5 fruit fly cellular contexts compared by ENCODE assay signal in genomic region chr3R:10875515-10876434, dm6.
TF ChIP-seq lines count a peak whose summit lies in the region.

TSS of gene Sodh2 (plus strand) at chr3R:10876384.

- TF ChIP-seq CTCF in whole organism, embryonic (GFP tag; optimal IDR thresholded peaks at IDR 0.05; lab: Kevin White, UChicago), result peak; percentile 27

TF ChIP-seq in whole organism, adult, 20 proteins besides CTCF, POLR2A, EP300 and RAD21 (continues in another document):
- TF ChIP-seq kay (GFP tag; lab: Kevin White, UChicago; ENCODE audit: borderline replicate concordance), result peak; percentile 95
- peak; percentile 25 for TF ChIP-seq Clk (GFP tag; optimal IDR thresholded peaks at IDR 0.05; lab: Kevin White, UChicago)
- TF ChIP-seq bab1 (GFP tag; optimal IDR thresholded peaks at IDR 0.05; lab: Kevin White, UChicago), result peak; percentile 55
- TF ChIP-seq CG11617 (GFP tag; optimal IDR thresholded peaks at IDR 0.05; lab: Kevin White, UChicago), result peak; percentile 78
- TF ChIP-seq CG1620 (GFP tag; optimal IDR thresholded peaks at IDR 0.05; lab: Kevin White, UChicago), result no peak
- peak; percentile 86 for TF ChIP-seq CG7045 (GFP tag; optimal IDR thresholded peaks at IDR 0.05; lab: Kevin White, UChicago)
- peak; percentile 37 for TF ChIP-seq tj (GFP tag; optimal IDR thresholded peaks at IDR 0.05; lab: Kevin White, UChicago)
- peak; percentile 91 for TF ChIP-seq CG14711 (tag; optimal IDR thresholded peaks at IDR 0.05; lab: Kevin White, UChicago)
- TF ChIP-seq CG12768 (GFP tag; optimal IDR thresholded peaks at IDR 0.05; lab: Kevin White, UChicago), result peak; percentile 89
- TF ChIP-seq Mnt (GFP tag; optimal IDR thresholded peaks at IDR 0.05; lab: Kevin White, UChicago), result peak; percentile 61
- no peak for TF ChIP-seq CG5204 (GFP tag; optimal IDR thresholded peaks at IDR 0.05; lab: Kevin White, UChicago)
- peak; percentile 33 for TF ChIP-seq Hr96 (GFP tag; optimal IDR thresholded peaks at IDR 0.05; lab: Kevin White, UChicago)
- peak; percentile 69 for TF ChIP-seq Crg-1 (GFP tag; optimal IDR thresholded peaks at IDR 0.05; lab: Kevin White, UChicago)
- no peak for TF ChIP-seq cnc (optimal IDR thresholded peaks at IDR 0.05; lab: Kevin White, UChicago)
- peak; percentile 92 for TF ChIP-seq CG7101 (tag; optimal IDR thresholded peaks at IDR 0.05; lab: Kevin White, UChicago)
- TF ChIP-seq CG33017 (tag; optimal IDR thresholded peaks at IDR 0.05; lab: Kevin White, UChicago), result peak; percentile 96
- peak; percentile 82 for TF ChIP-seq ovo (GFP tag; optimal IDR thresholded peaks at IDR 0.05; lab: Kevin White, UChicago)
- TF ChIP-seq cic (GFP tag; optimal IDR thresholded peaks at IDR 0.05; lab: Kevin White, UChicago), result peak; percentile 93

TF ChIP-seq in whole organism, embryonic, 481 proteins besides CTCF, POLR2A, EP300 and RAD21 (continues in another document):
- TF ChIP-seq CG10267 (tag; optimal IDR thresholded peaks at IDR 0.05; lab: Kevin White, UChicago) (peak; percentile 75), HmgZ (tag; optimal IDR thresholded peaks at IDR 0.05; lab: Kevin White, UChicago) (peak; percentile 69), otp (GFP tag; IDR thresholded peaks at IDR 0.05; lab: Robert Waterston, UW) (peak; percentile 37; the same call in 1 of the 3 replicates), Dref (GFP tag; IDR thresholded peaks at IDR 0.05; lab: Robert Waterston, UW) (no peak), Poxn (GFP tag; IDR thresholded peaks at IDR 0.05; lab: Robert Waterston, UW) (peak; percentile 72), gce (GFP tag; IDR thresholded peaks at IDR 0.05; lab: Robert Waterston, UW) (peak; percentile 42; the same call in 1 of the 3 replicates), pan (optimal IDR thresholded peaks at IDR 0.05; lab: Kevin White, UChicago) (no peak), pan (GFP tag; optimal IDR thresholded peaks at IDR 0.05 in 1 of 2, IDR thresholded peaks at IDR 0.05 in 1 of 2) (peak in 1 of 2 experiments; percentile 75), gfzf (GFP tag; optimal IDR thresholded peaks at IDR 0.05; lab: Kevin White, UChicago) (no peak), lbe (GFP tag; optimal IDR thresholded peaks at IDR 0.05; lab: Kevin White, UChicago) (peak; percentile 86), CG15269 (tag; optimal IDR thresholded peaks at IDR 0.05; lab: Kevin White, UChicago) (peak; percentile 81), pzg (GFP tag; optimal IDR thresholded peaks at IDR 0.05; lab: Kevin White, UChicago) (peak; percentile 7), CG6813 (GFP tag; optimal IDR thresholded peaks at IDR 0.05; lab: Kevin White, UChicago) (peak; percentile 91), CG9817 (tag; optimal IDR thresholded peaks at IDR 0.05; lab: Kevin White, UChicago) (peak; percentile 79), HLH54F (GFP tag; optimal IDR thresholded peaks at IDR 0.05; lab: Kevin White, UChicago) (peak; percentile 66), fd64A (GFP tag; optimal IDR thresholded peaks at IDR 0.05; lab: Kevin White, UChicago) (peak; percentile 48), CG9437 (GFP tag; optimal IDR thresholded peaks at IDR 0.05; lab: Kevin White, UChicago) (peak; percentile 80), zfh1 (GFP tag; IDR thresholded peaks at IDR 0.05; lab: Robert Waterston, UW) (peak; percentile 81)

TF ChIP-seq in whole organism, prepupa, 60 proteins besides CTCF, POLR2A, EP300 and RAD21 (continues in another document):
- TF ChIP-seq CG6276 (GFP tag; optimal IDR thresholded peaks at IDR 0.05; lab: Kevin White, UChicago) (peak; percentile 56), Lpt (GFP tag; optimal IDR thresholded peaks at IDR 0.05; lab: Kevin White, UChicago) (peak; percentile 43), CG16779 (tag; optimal IDR thresholded peaks at IDR 0.05; lab: Kevin White, UChicago) (peak; percentile 45), dac (GFP tag; optimal IDR thresholded peaks at IDR 0.05; lab: Kevin White, UChicago) (peak; percentile 32), ss (GFP tag; optimal IDR thresholded peaks at IDR 0.05; lab: Kevin White, UChicago) (peak; percentile 28 to 66), CG6854 (GFP tag; optimal IDR thresholded peaks at IDR 0.05; lab: Kevin White, UChicago) (peak; percentile 78), topi (GFP tag; optimal IDR thresholded peaks at IDR 0.05; lab: Kevin White, UChicago) (peak; percentile 46), net (GFP tag; optimal IDR thresholded peaks at IDR 0.05; lab: Kevin White, UChicago) (peak; percentile 56), pdm3 (GFP tag; optimal IDR thresholded peaks at IDR 0.05; lab: Kevin White, UChicago) (peak; percentile 53), CG11294 (GFP tag; IDR thresholded peaks at IDR 0.05; lab: Robert Waterston, UW) (peak; percentile 65), Hr4 (GFP tag; optimal IDR thresholded peaks at IDR 0.05; lab: Kevin White, UChicago) (peak; percentile 72), CG32006 (GFP tag; optimal IDR thresholded peaks at IDR 0.05; lab: Kevin White, UChicago) (peak; percentile 63), CG9139 (GFP tag; optimal IDR thresholded peaks at IDR 0.05; lab: Kevin White, UChicago) (peak; percentile 42), Met (GFP tag; optimal IDR thresholded peaks at IDR 0.05; lab: Kevin White, UChicago) (peak; percentile 22), lz (GFP tag; optimal IDR thresholded peaks at IDR 0.05; lab: Kevin White, UChicago) (peak; percentile 53), Eip93F (GFP tag; optimal IDR thresholded peaks at IDR 0.05; lab: Kevin White, UChicago) (peak; percentile 50), spab (GFP tag; optimal IDR thresholded peaks at IDR 0.05; lab: Kevin White, UChicago) (peak; percentile 35), Ets21C (GFP tag; optimal IDR thresholded peaks at IDR 0.05; lab: Kevin White, UChicago) (peak; percentile 1), CG8632 (GFP tag; optimal IDR thresholded peaks at IDR 0.05; lab: Kevin White, UChicago) (peak; percentile 73)

TF ChIP-seq in whole organism, pupa, 21 proteins besides CTCF, POLR2A, EP300 and RAD21:
- TF ChIP-seq CG15710 (tag; optimal IDR thresholded peaks at IDR 0.05; lab: Kevin White, UChicago) (peak; percentile 53), Pif1A (GFP tag; optimal IDR thresholded peaks at IDR 0.05; lab: Kevin White, UChicago) (peak; percentile 64), EcR (GFP tag; optimal IDR thresholded peaks at IDR 0.05; lab: Kevin White, UChicago) (no peak), CG17806 (tag; optimal IDR thresholded peaks at IDR 0.05; lab: Kevin White, UChicago) (peak; percentile 50), rn (GFP tag; IDR thresholded peaks at IDR 0.05; lab: Robert Waterston, UW) (peak; percentile 36; the same call in 1 of the 2 replicates), gl (tag; optimal IDR thresholded peaks at IDR 0.05; lab: Kevin White, UChicago) (peak; percentile 17), Snoo (tag; optimal IDR thresholded peaks at IDR 0.05; lab: Kevin White, UChicago) (peak; percentile 64), Ets98B (GFP tag; IDR thresholded peaks at IDR 0.05; lab: Robert Waterston, UW) (peak; percentile 90), D1 (tag; optimal IDR thresholded peaks at IDR 0.05; lab: Kevin White, UChicago) (peak; percentile 82), CG4496 (GFP tag; IDR thresholded peaks at IDR 0.05; lab: Robert Waterston, UW) (peak; percentile 88), CG8301 (tag; optimal IDR thresholded peaks at IDR 0.05; lab: Kevin White, UChicago) (peak; percentile 33), CG10348 (GFP tag; IDR thresholded peaks at IDR 0.05; lab: Robert Waterston, UW) (peak; percentile 71), CG8159 (tag; optimal IDR thresholded peaks at IDR 0.05; lab: Kevin White, UChicago) (peak; percentile 73), CG9948 (tag; optimal IDR thresholded peaks at IDR 0.05; lab: Kevin White, UChicago) (peak; percentile 61), CG13204 (GFP tag; optimal IDR thresholded peaks at IDR 0.05; lab: Kevin White, UChicago) (peak; percentile 13), CG32121 (GFP tag; IDR thresholded peaks at IDR 0.05; lab: Robert Waterston, UW) (peak; percentile 82), fd96Ca (GFP tag; IDR thresholded peaks at IDR 0.05; lab: Robert Waterston, UW) (peak; percentile 91), CG14655 (GFP tag; optimal IDR thresholded peaks at IDR 0.05; lab: Kevin White, UChicago) (peak; percentile 61), CG34367 (tag; optimal IDR thresholded peaks at IDR 0.05; lab: Kevin White, UChicago) (no peak), CG12605 (GFP tag; IDR thresholded peaks at IDR 0.05; lab: Robert Waterston, UW) (peak; percentile 50), Pif1B (GFP tag; optimal IDR thresholded peaks at IDR 0.05; lab: Kevin White, UChicago) (peak; percentile 62)

TF ChIP-seq in whole organism, wandering third instar larva, 38 proteins besides CTCF, POLR2A, EP300 and RAD21 (continues in another document):
- TF ChIP-seq CrebA (GFP tag; optimal IDR thresholded peaks at IDR 0.05; lab: Kevin White, UChicago; ENCODE audit: borderline replicate concordance) (no peak), Hnf4 (GFP tag; optimal IDR thresholded peaks at IDR 0.05; lab: Kevin White, UChicago) (peak; percentile 65), lola (GFP tag; optimal IDR thresholded peaks at IDR 0.05; lab: Kevin White, UChicago) (no peak), foxo (GFP tag; optimal IDR thresholded peaks at IDR 0.05; lab: Kevin White, UChicago) (peak in 1 of 2 experiments; percentile 87), sv (GFP tag; optimal IDR thresholded peaks at IDR 0.05; lab: Kevin White, UChicago) (no peak), dl (GFP tag; optimal IDR thresholded peaks at IDR 0.05; lab: Kevin White, UChicago; ENCODE audit: insufficient read depth in 1 of 2, partially characterized antibody in 2 of 2) (no peak), Dif (GFP tag; optimal IDR thresholded peaks at IDR 0.05; lab: Kevin White, UChicago; ENCODE audit: partially characterized antibody) (no peak), Hr83 (GFP tag; optimal IDR thresholded peaks at IDR 0.05; lab: Kevin White, UChicago; ENCODE audit: poor library complexity, severe bottlenecking) (peak; percentile 98), woc (GFP tag; optimal IDR thresholded peaks at IDR 0.05; lab: Kevin White, UChicago) (peak; percentile 46), dsf (GFP tag; optimal IDR thresholded peaks at IDR 0.05; lab: Kevin White, UChicago; ENCODE audit: borderline replicate concordance) (no peak), CG9705 (GFP tag; optimal IDR thresholded peaks at IDR 0.05; lab: Kevin White, UChicago) (peak; percentile 65), Jra (GFP tag; optimal IDR thresholded peaks at IDR 0.05; lab: Kevin White, UChicago) (peak; percentile 23), Abd-B (GFP tag; optimal IDR thresholded peaks at IDR 0.05; lab: Kevin White, UChicago) (no peak), jim (GFP tag; optimal IDR thresholded peaks at IDR 0.05; lab: Kevin White, UChicago) (no peak), brk (GFP tag; optimal IDR thresholded peaks at IDR 0.05; lab: Kevin White, UChicago) (peak; percentile 67), GATAd (GFP tag; optimal IDR thresholded peaks at IDR 0.05; lab: Kevin White, UChicago) (peak; percentile 36), Mio (GFP tag; optimal IDR thresholded peaks at IDR 0.05; lab: Kevin White, UChicago) (peak; percentile 7), psq (GFP tag; optimal IDR thresholded peaks at IDR 0.05; lab: Kevin White, UChicago) (peak; percentile 83), HLH106 (tag; optimal IDR thresholded peaks at IDR 0.05; lab: Kevin White, UChicago) (peak; percentile 86), OdsH (GFP tag; optimal IDR thresholded peaks at IDR 0.05; lab: Kevin White, UChicago) (peak; percentile 86), sage (GFP tag; optimal IDR thresholded peaks at IDR 0.05; lab: Kevin White, UChicago) (peak; percentile 64), br (GFP tag; optimal IDR thresholded peaks at IDR 0.05; lab: Kevin White, UChicago) (peak; percentile 72)
